Fruit fly (Drosophila melanogaster) whole organism, prepupa: ENCODE data around the gene CG42541.

Source experiments
- Blimp-1 ChIP-seq: fragments of 200-800 bp; sonication (Bioruptor generic); optimal IDR thresholded peaks from 3 replicates; lab custom pipeline; 2017; ENCODE audit warnings: missing biosample characterization, missing genetic modification characterization, mild to moderate bottlenecking, moderate library complexity, missing genetic modification reagents
- CG10669 ChIP-seq: fragments of 200-800 bp; sonication (Bioruptor generic); optimal IDR thresholded peaks from 3 replicates; lab custom pipeline; 2018; ENCODE audit warnings: missing biosample characterization, mild to moderate bottlenecking, missing genetic modification characterization, moderate library complexity
- CG11294 ChIP-seq: fragments of 200-800 bp; sonication (Bioruptor generic); IDR thresholded peaks from 2 replicates; pipeline ENCODE4 v1.3.6; 2022; ENCODE audit warnings: missing biosample characterization, missing genetic modification characterization
- CG11762 ChIP-seq: fragments of 200-800 bp; sonication (Bioruptor generic); optimal IDR thresholded peaks from 3 replicates; lab custom pipeline; 2016; ENCODE audit warnings: missing biosample characterization, missing genetic modification characterization; ENCODE audit not compliant: insufficient read depth
- CG11902 ChIP-seq: fragments of 200-800 bp; sonication (Bioruptor generic); optimal IDR thresholded peaks from 3 replicates; lab custom pipeline; 2016; ENCODE audit warnings: missing biosample characterization, missing genetic modification characterization
- CG1621 ChIP-seq: fragments of 200-800 bp; sonication (Bioruptor generic); optimal IDR thresholded peaks from 3 replicates; lab custom pipeline; 2018; ENCODE audit warnings: missing biosample characterization, mild to moderate bottlenecking, missing genetic modification characterization
- CG16779 ChIP-seq: fragments of 200-800 bp; sonication (Bioruptor generic); optimal IDR thresholded peaks from 3 replicates; lab custom pipeline; 2017; ENCODE audit warnings: missing biosample characterization, mild to moderate bottlenecking, missing genetic modification characterization
- CG4318 ChIP-seq: fragments of 200-800 bp; sonication (Bioruptor generic); optimal IDR thresholded peaks from 3 replicates; lab custom pipeline; 2017; ENCODE audit warnings: missing biosample characterization, mild to moderate bottlenecking, missing genetic modification characterization
- CG6163 ChIP-seq: fragments of 200-800 bp; sonication (Bioruptor generic); IDR thresholded peaks from 3 replicates; pipeline ENCODE4 v1.3.6; 2022; ENCODE audit warnings: missing biosample characterization, missing genetic modification characterization
- CG6792 ChIP-seq: fragments of 200-800 bp; sonication (Bioruptor generic); optimal IDR thresholded peaks from 3 replicates; lab custom pipeline; 2016; ENCODE audit warnings: missing biosample characterization, missing genetic modification characterization
- CG6808 ChIP-seq: fragments of 200-800 bp; sonication (Bioruptor generic); optimal IDR thresholded peaks from 3 replicates; lab custom pipeline; 2017; ENCODE audit warnings: missing biosample characterization, missing genetic modification characterization, mild to moderate bottlenecking, moderate library complexity, missing genetic modification reagents
- CG6854 ChIP-seq: fragments of 200-800 bp; sonication (Bioruptor generic); optimal IDR thresholded peaks from 2 replicates; lab custom pipeline; 2017; ENCODE audit warnings: missing biosample characterization, mild to moderate bottlenecking, missing genetic modification characterization
- CG8119 ChIP-seq: fragments of 200-800 bp; sonication (Bioruptor generic); IDR thresholded peaks from 3 replicates; pipeline ENCODE4 v1.3.6; 2022; ENCODE audit warnings: missing biosample characterization, missing genetic modification characterization
- CG8632 ChIP-seq: fragments of 200-800 bp; sonication (Bioruptor generic); optimal IDR thresholded peaks from 3 replicates; lab custom pipeline; 2016; ENCODE audit warnings: missing biosample characterization, missing genetic modification characterization
- CG9139 ChIP-seq: fragments of 200-800 bp; sonication (Bioruptor generic); optimal IDR thresholded peaks from 3 replicates; lab custom pipeline; 2017; ENCODE audit warnings: missing biosample characterization, mild to moderate bottlenecking, missing genetic modification characterization
- Eip75B ChIP-seq: fragments of 200-800 bp; sonication (Bioruptor generic); optimal IDR thresholded peaks from 3 replicates; lab custom pipeline; 2016; ENCODE audit warnings: missing biosample characterization, missing genetic modification characterization
- Eip78C ChIP-seq: fragments of 200-800 bp; sonication (Bioruptor generic); peaks from one replicate; lab custom pipeline; 2016; ENCODE audit warnings: missing biosample characterization, missing genetic modification characterization
- Eip93F ChIP-seq: fragments of 200-800 bp; sonication (Bioruptor generic); optimal IDR thresholded peaks from 2 replicates; lab custom pipeline; 2016; ENCODE audit warnings: missing biosample characterization, mild to moderate bottlenecking, missing genetic modification characterization
- Gug ChIP-seq: fragments of 200-800 bp; sonication (Bioruptor generic); IDR thresholded peaks from 2 replicates; pipeline ENCODE4 v1.3.6; 2022; ENCODE audit warnings: missing biosample characterization, missing genetic modification characterization
- Hr39 ChIP-seq: fragments of 200-800 bp; sonication (Bioruptor generic); optimal IDR thresholded peaks from 2 replicates; lab custom pipeline; 2016; ENCODE audit warnings: missing biosample characterization, missing genetic modification characterization
- Lpt ChIP-seq: fragments of 200-800 bp; sonication (Bioruptor generic); optimal IDR thresholded peaks from 3 replicates; lab custom pipeline; 2016; ENCODE audit warnings: missing biosample characterization, missing genetic modification characterization
- Met ChIP-seq: fragments of 200-800 bp; sonication (Bioruptor generic); optimal IDR thresholded peaks from 3 replicates; lab custom pipeline; 2016; ENCODE audit warnings: missing biosample characterization, missing genetic modification characterization
- OdsH ChIP-seq: fragments of 200-800 bp; sonication (Bioruptor generic); optimal IDR thresholded peaks from 3 replicates; lab custom pipeline; 2016; ENCODE audit warnings: missing biosample characterization, missing genetic modification characterization
- Sox14 ChIP-seq: fragments of 200-800 bp; sonication (Bioruptor generic); optimal IDR thresholded peaks from 3 replicates; lab custom pipeline; 2016; ENCODE audit warnings: missing biosample characterization, missing genetic modification characterization
- acj6 ChIP-seq: fragments of 200-800 bp; sonication (Bioruptor generic); optimal IDR thresholded peaks from 3 replicates; lab custom pipeline; 2016; ENCODE audit warnings: missing biosample characterization, missing genetic modification characterization
- cyc ChIP-seq: fragments of 200-800 bp; sonication (Bioruptor generic); optimal IDR thresholded peaks from 3 replicates; lab custom pipeline; 2016; ENCODE audit warnings: missing biosample characterization, missing genetic modification characterization
- eg ChIP-seq: fragments of 200-800 bp; sonication (Bioruptor generic); IDR thresholded peaks from 3 replicates; pipeline ENCODE4 v1.3.6; 2022; ENCODE audit warnings: missing biosample characterization, missing genetic modification characterization
- esn ChIP-seq: fragments of 200-800 bp; sonication (Bioruptor generic); optimal IDR thresholded peaks from 2 replicates; lab custom pipeline; 2016; ENCODE audit warnings: missing biosample characterization, mild to moderate bottlenecking, missing genetic modification characterization, moderate library complexity
- fd59A ChIP-seq: fragments of 200-800 bp; sonication (Bioruptor generic); optimal IDR thresholded peaks from 2 replicates; lab custom pipeline; 2017; ENCODE audit warnings: missing biosample characterization, mild to moderate bottlenecking, missing genetic modification characterization, missing genetic modification reagents
- fkh ChIP-seq: fragments of 200-800 bp; sonication (Bioruptor generic); optimal IDR thresholded peaks from 3 replicates; lab custom pipeline; 2017; ENCODE audit warnings: missing biosample characterization, mild to moderate bottlenecking, missing genetic modification characterization, moderate library complexity
- lz ChIP-seq: fragments of 200-800 bp; sonication (Bioruptor generic); optimal IDR thresholded peaks from 3 replicates; lab custom pipeline; 2016; ENCODE audit warnings: missing biosample characterization, missing genetic modification characterization
- net ChIP-seq: fragments of 200-800 bp; sonication (Bioruptor generic); optimal IDR thresholded peaks from 3 replicates; lab custom pipeline; 2016; ENCODE audit warnings: missing biosample characterization, missing genetic modification characterization
- salr ChIP-seq, 2 experiments: fragments of 200-800 bp; sonication (Bioruptor generic); optimal IDR thresholded peaks; 3 replicates each; lab custom pipeline; 2016 to 2018; ENCODE audit warnings: missing biosample characterization in 2 of 2, missing genetic modification characterization in 2 of 2, mild to moderate bottlenecking in 1 of 2
- spab ChIP-seq: fragments of 200-800 bp; sonication (Bioruptor generic); optimal IDR thresholded peaks from 2 replicates; lab custom pipeline; 2017; ENCODE audit warnings: missing biosample characterization, mild to moderate bottlenecking, missing genetic modification characterization, missing genetic modification reagents
- ss ChIP-seq, 2 experiments: fragments of 200-800 bp; sonication (Bioruptor generic); optimal IDR thresholded peaks; 2 replicates in 1 of 2; 3 replicates in 1 of 2; lab custom pipeline; 2017 to 2018; ENCODE audit warnings: mild to moderate bottlenecking in 2 of 2, missing biosample characterization in 2 of 2, missing genetic modification characterization in 2 of 2, moderate library complexity in 1 of 2
- svp ChIP-seq: fragments of 200-800 bp; sonication (Bioruptor generic); peaks from one replicate; lab custom pipeline; 2016; ENCODE audit warnings: missing biosample characterization, missing genetic modification characterization

The CG42541 gene

DNA sequence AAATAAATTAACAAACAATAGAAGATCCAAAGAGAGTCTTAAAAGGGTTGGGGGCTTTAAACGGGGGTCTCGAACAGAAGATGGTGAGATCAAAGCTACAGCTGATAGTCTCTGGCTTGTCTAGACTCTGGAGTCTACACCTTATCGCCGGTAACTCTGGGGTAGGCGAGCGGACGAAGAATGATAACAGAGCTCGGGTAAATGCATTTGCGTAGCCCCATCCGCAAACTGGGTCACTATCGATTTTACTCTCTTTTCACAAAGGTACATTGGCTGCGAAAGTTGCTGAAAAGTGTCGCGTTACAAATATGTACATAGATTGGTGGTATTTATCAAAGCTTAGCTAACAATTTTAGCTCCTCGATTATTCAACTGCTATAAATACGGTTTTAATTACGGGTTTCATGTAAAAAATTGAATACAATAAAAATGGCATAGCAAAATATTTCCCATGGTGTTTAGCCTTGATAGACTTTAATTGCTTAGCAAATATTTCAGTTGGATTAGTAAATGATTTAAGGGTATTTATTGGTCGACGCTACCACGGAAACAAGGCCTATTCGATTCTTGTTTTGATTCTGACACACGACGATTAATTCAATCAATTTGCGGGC lies 63.4 kb downstream of the CG42541 start (continued):
- TF ChIP-seq Met (GFP tag; lab: Kevin White, UChicago) (peak; percentile 16), CG11902 (peak; percentile 28), net (peak; percentile 31), acj6 (GFP tag; lab: Kevin White, UChicago) (peak; percentile 49), Lpt (GFP tag; lab: Kevin White, UChicago) (no peak), svp (peak; percentile 90), CG10669 (GFP tag; lab: Kevin White, UChicago) (peak; percentile 62), CG9139 (GFP tag; lab: Kevin White, UChicago) (no peak), CG11762 (GFP tag; lab: Kevin White, UChicago) (peak; percentile 15), lz (peak; percentile 19), Gug (GFP tag; lab: Robert Waterston, UW) (0 out of 2 replicates have a peak, but pooled peaks have one; percentile 10), cyc (GFP tag; lab: Kevin White, UChicago) (no peak), CG1621 (peak; percentile 14), ss (GFP tag; optimal IDR thresholded peaks at IDR 0.05; lab: Kevin White, UChicago) (peak in 1 of 2 experiments; percentile 60), CG6808 (GFP tag; lab: Kevin White, UChicago) (peak; percentile 54), spab (GFP tag; lab: Kevin White, UChicago) (peak; percentile 43), Eip93F (GFP tag; lab: Kevin White, UChicago) (no peak), CG6854 (GFP tag; lab: Kevin White, UChicago) (no peak), CG6163 (GFP tag; lab: Robert Waterston, UW) (no peak; the same call in 2 of the 3 replicates), Hr39 (GFP tag; lab: Kevin White, UChicago) (no peak), CG6792 (GFP tag; lab: Kevin White, UChicago) (peak; percentile 41), Eip75B (GFP tag; lab: Kevin White, UChicago) (peak; percentile 66), esn (peak; percentile 38), Blimp-1 (GFP tag; lab: Kevin White, UChicago) (no peak), fd59A (GFP tag; lab: Kevin White, UChicago) (peak; percentile 43), salr (GFP tag; optimal IDR thresholded peaks at IDR 0.05; lab: Kevin White, UChicago) (peak in 1 of 2 experiments; percentile 15), fkh (GFP tag; lab: Kevin White, UChicago) (no peak), CG8119 (peak; percentile 51; the same call in 1 of the 3 replicates), OdsH (GFP tag; lab: Kevin White, UChicago) (peak; percentile 61), CG4318 (GFP tag; lab: Kevin White, UChicago) (peak; percentile 37), CG11294 (GFP tag; lab: Robert Waterston, UW) (no peak), CG16779 (tag; lab: Kevin White, UChicago) (no peak), Sox14 (GFP tag; lab: Kevin White, UChicago) (peak; percentile 51), CG8632 (GFP tag; lab: Kevin White, UChicago) (peak; percentile 66)
- TF ChIP-seq, all 60 proteins: peak for 40

DNA sequence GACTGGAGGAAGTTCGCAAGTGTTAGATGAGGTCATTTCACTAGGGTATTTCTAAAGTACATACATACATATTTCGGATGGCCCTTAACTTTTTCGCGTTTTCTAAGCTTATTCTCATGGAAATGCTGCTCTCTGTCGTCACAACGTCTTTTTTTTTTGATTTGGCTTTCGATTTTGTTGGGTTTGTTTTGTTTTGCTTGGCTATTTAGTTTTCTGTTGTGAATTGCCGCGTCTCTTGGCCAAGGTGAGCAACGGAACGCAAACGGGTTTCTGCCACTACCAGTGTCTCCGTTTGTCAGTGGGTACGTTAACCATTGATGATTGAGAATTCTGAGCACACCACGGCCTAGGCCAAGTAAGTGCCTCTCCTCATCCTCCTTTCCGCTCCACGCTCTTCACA lies 64.3 kb downstream of the CG42541 start:
- TF ChIP-seq CG1621 = peak; percentile 19
- TF ChIP-seq CG10669 (GFP tag; lab: Kevin White, UChicago) = no peak
- no peak for TF ChIP-seq Eip78C (GFP tag; lab: Kevin White, UChicago)
- 0 out of 3 replicates have a peak, but pooled peaks have one; percentile 7 for TF ChIP-seq eg (GFP tag; lab: Robert Waterston, UW)
- TF ChIP-seq CG6808 (GFP tag; lab: Kevin White, UChicago) = peak; percentile 37
- 0 out of 3 replicates have a peak, but pooled peaks have one; percentile 17 for TF ChIP-seq CG6163 (GFP tag; lab: Robert Waterston, UW)
